Worm (Caenorhabditis elegans): Measurements from ENCODE around the gene Y66D12A.13.

The Y66D12A.13 gene

DNA sequence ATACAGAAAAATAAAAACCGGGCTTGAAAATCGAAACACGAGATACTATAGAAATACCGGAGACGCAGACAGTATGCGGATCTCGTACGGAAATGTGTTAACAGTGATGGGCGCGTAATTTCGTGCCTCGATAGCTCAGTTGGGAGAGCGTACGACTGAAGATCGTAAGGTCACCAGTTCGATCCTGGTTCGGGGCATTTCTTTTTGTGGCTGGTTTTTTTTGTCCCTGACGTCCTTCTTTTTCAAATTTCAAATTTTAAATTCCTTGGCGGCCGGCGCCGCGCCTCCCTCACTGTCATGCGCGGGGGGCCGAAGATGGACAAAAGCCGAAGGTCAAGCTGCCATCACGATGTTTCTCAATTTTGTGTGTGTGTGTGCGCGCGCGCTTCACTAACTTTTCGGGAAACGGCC, 6.5 kb downstream of the Y66D12A.13 start (continued):
- no peak for TF ChIP-seq hlh-26 (GFP tag; conservative IDR thresholded peaks at IDR 0.05)
- TF ChIP-seq egrh-3 (GFP tag; IDR thresholded peaks at IDR 0.05): 0 out of 2 replicates have a peak, but pooled peaks have one; percentile 6
- TF ChIP-seq athp-1 (tag; optimal IDR thresholded peaks at IDR 0.05): no peak
- no peak for TF ChIP-seq ztf-28 (GFP tag; IDR thresholded peaks at IDR 0.05)
- TF ChIP-seq ceh-27 (GFP tag; optimal IDR thresholded peaks at IDR 0.05): no peak
- peak; percentile 61 for TF ChIP-seq D2030.7 (GFP tag; IDR thresholded peaks at IDR 0.05)
- no peak for TF ChIP-seq let-607 (tag; optimal IDR thresholded peaks at IDR 0.05)
- no peak for TF ChIP-seq Y79H2A.3 (GFP tag; conservative IDR thresholded peaks at IDR 0.05)
- TF ChIP-seq nhr-120 (GFP tag; IDR thresholded peaks at IDR 0.05): no peak
- TF ChIP-seq ceh-79 (tag; optimal IDR thresholded peaks at IDR 0.05): no peak
- TF ChIP-seq F10E7.11 (tag; optimal IDR thresholded peaks at IDR 0.05): no peak
- TF ChIP-seq egl-44 (GFP tag; IDR thresholded peaks at IDR 0.05): no peak
- peak; percentile 10 for TF ChIP-seq nhr-80 (tag; optimal IDR thresholded peaks at IDR 0.05)
- TF ChIP-seq Y53F4B.3 (GFP tag; IDR thresholded peaks at IDR 0.05): no peak
- no peak for TF ChIP-seq K12H6.12 (tag; optimal IDR thresholded peaks at IDR 0.05)
- TF ChIP-seq snpc-3.4 (tag; optimal IDR thresholded peaks at IDR 0.05): peak; percentile 68
- no peak for TF ChIP-seq F57A8.1 (GFP tag; optimal IDR thresholded peaks at IDR 0.05)
- no peak for TF ChIP-seq fkh-3 (tag; optimal IDR thresholded peaks at IDR 0.05)
- TF ChIP-seq mes-4 (tag; optimal IDR thresholded peaks at IDR 0.05): no peak
- TF ChIP-seq nfya-1 (tag; optimal IDR thresholded peaks at IDR 0.05; ENCODE audit: borderline replicate concordance, insufficient read depth): no peak
- no peak for TF ChIP-seq lin-35 (GFP tag; optimal IDR thresholded peaks at IDR 0.05)
- no peak for TF ChIP-seq C17E4.6 (GFP tag; IDR thresholded peaks at IDR 0.05)
- TF ChIP-seq lsy-27 (tag; optimal IDR thresholded peaks at IDR 0.05; ENCODE audit: borderline replicate concordance, insufficient read depth): no peak
- TF ChIP-seq somi-1 (GFP tag; optimal IDR thresholded peaks at IDR 0.05): no peak
- no peak for TF ChIP-seq dpl-1 (GFP tag; optimal IDR thresholded peaks at IDR 0.05)
- no peak for TF ChIP-seq pha-4 (tag; optimal IDR thresholded peaks at IDR 0.05)
- no peak for TF ChIP-seq hrde-1 (tag; optimal IDR thresholded peaks at IDR 0.05; ENCODE audit: borderline replicate concordance)
- TF ChIP-seq lsl-1 (GFP tag; optimal IDR thresholded peaks at IDR 0.05): peak; percentile 18
- TF ChIP-seq dpff-1 (tag; optimal IDR thresholded peaks at IDR 0.05): no peak
- TF ChIP-seq dox-1 (GFP tag; IDR thresholded peaks at IDR 0.05): peak; percentile 62
- no peak for TF ChIP-seq F49E8.2 (tag; optimal IDR thresholded peaks at IDR 0.05; ENCODE audit: insufficient read depth)
- peak; percentile 80 for TF ChIP-seq B0261.1 (tag; optimal IDR thresholded peaks at IDR 0.05)
- TF ChIP-seq rcor-1 (GFP tag; IDR thresholded peaks at IDR 0.05): no peak
- TF ChIP-seq die-1 (tag; optimal IDR thresholded peaks at IDR 0.05): peak; percentile 77
- TF ChIP-seq F22D6.2 (tag; optimal IDR thresholded peaks at IDR 0.05): no peak
- TF ChIP-seq hlh-12 (tag; optimal IDR thresholded peaks at IDR 0.05): no peak
- no peak for TF ChIP-seq aptf-2 (GFP tag; conservative IDR thresholded peaks at IDR 0.05)
- peak; percentile 9 for TF ChIP-seq madf-10 (tag; optimal IDR thresholded peaks at IDR 0.05)
- TF ChIP-seq ceh-91 (GFP tag; IDR thresholded peaks at IDR 0.05): no peak
- TF ChIP-seq tlf-1 (GFP tag; optimal IDR thresholded peaks at IDR 0.05): no peak
- TF ChIP-seq ets-4 (GFP tag; optimal IDR thresholded peaks at IDR 0.05): no peak
- TF ChIP-seq F33H1.4 (GFP tag; IDR thresholded peaks at IDR 0.05): 0 out of 2 replicates have a peak, but pooled peaks have one; percentile 14
- TF ChIP-seq ceh-100 (GFP tag; IDR thresholded peaks at IDR 0.05): 0 out of 2 replicates have a peak, but pooled peaks have one; percentile 50
- no peak for TF ChIP-seq attf-3 (GFP tag; conservative IDR thresholded peaks at IDR 0.05)
- no peak for TF ChIP-seq ekl-4 (GFP tag; IDR thresholded peaks at IDR 0.05)
- peak in 1 of 2 experiments; percentile 23 for TF ChIP-seq rec-8 (tag; optimal IDR thresholded peaks at IDR 0.05)
- TF ChIP-seq let-526 (GFP tag; IDR thresholded peaks at IDR 0.05): no peak
- TF ChIP-seq B0035.1 (tag; optimal IDR thresholded peaks at IDR 0.05): no peak

All from whole organism, young adult.